Worm (Caenorhabditis elegans) whole organism, L1 larva: Measurements from ENCODE around the gene orai-1.

ENCODE experiments used
- aly-2 ChIP-seq: fragments of 150-350 bp; optimal IDR thresholded peaks from 2 replicates; lab custom pipeline; 2014; ENCODE audit warnings: missing biosample characterization, missing genetic modification characterization
- ceh-90 ChIP-seq: sonication (generic microtip); optimal IDR thresholded peaks from 2 replicates; lab custom pipeline; 2016; ENCODE audit warnings: missing genetic modification characterization, missing compliant biosample characterization
- efl-1 ChIP-seq, 4 experiments: fragments of 150-350 bp; optimal IDR thresholded peaks in 3 of 4; peaks in 1 of 4; 1 replicate in 1 of 4; 2 replicates in 3 of 4; lab custom pipeline; 2014; ENCODE audit warnings: missing biosample characterization in 2 of 4, missing genetic modification characterization in 2 of 4, missing genetic modification reagents in 2 of 4
- elt-2 ChIP-seq: sonication (generic microtip); optimal IDR thresholded peaks from 2 replicates; lab custom pipeline; 2016; ENCODE audit warnings: missing genetic modification characterization, mild to moderate bottlenecking, inconsistent platforms, missing compliant biosample characterization, missing genetic modification reagents
- jun-1 ChIP-seq: fragments of 150-350 bp; optimal IDR thresholded peaks from 2 replicates; lab custom pipeline; 2014; ENCODE audit warnings: missing biosample characterization, missing genetic modification reagents, missing genetic modification characterization
- lin-15B ChIP-seq: fragments of 150-350 bp; sonication (generic microtip); optimal IDR thresholded peaks from 3 replicates; lab custom pipeline; 2014; ENCODE audit warnings: missing biosample characterization, missing genetic modification characterization
- lin-39 ChIP-seq: fragments of 150-350 bp; optimal IDR thresholded peaks from 2 replicates; lab custom pipeline; 2014; ENCODE audit warnings: missing biosample characterization, missing genetic modification reagents, missing genetic modification characterization
- nhr-11 ChIP-seq: fragments of 150-350 bp; optimal IDR thresholded peaks from 2 replicates; lab custom pipeline; 2014; ENCODE audit warnings: missing biosample characterization, missing genetic modification characterization
- nhr-28 ChIP-seq: fragments of 150-350 bp; optimal IDR thresholded peaks from 2 replicates; lab custom pipeline; 2014; ENCODE audit warnings: missing biosample characterization, missing genetic modification characterization
- unc-130 ChIP-seq: fragments of 150-350 bp; optimal IDR thresholded peaks from 2 replicates; lab custom pipeline; 2017; ENCODE audit warnings: missing biosample characterization, missing genetic modification characterization, inconsistent platforms
- unc-62 ChIP-seq: fragments of 150-350 bp; optimal IDR thresholded peaks from 2 replicates; lab custom pipeline; 2014; ENCODE audit warnings: missing biosample characterization, missing genetic modification reagents, missing genetic modification characterization
- unc-98 ChIP-seq: fragments of 200-800 bp; sonication (Bioruptor generic); IDR thresholded peaks from 2 replicates; pipeline ENCODE4 v1.3.6; 2022; ENCODE audit warnings: missing genetic modification characterization, missing compliant biosample characterization

ce11 chrIII:631421-631820 lies 15.1 kb upstream of the orai-1 start, which contains the start of gene T19C3.6:
- no peak for TF ChIP-seq elt-2 (tag; lab: Kevin White, UChicago)
- TF ChIP-seq jun-1 (tag; lab: Kevin White, UChicago): no peak
- no peak for TF ChIP-seq unc-98 (GFP tag; lab: Robert Waterston, UW)
- no peak for TF ChIP-seq unc-62 (GFP tag; lab: Kevin White, UChicago)
- TF ChIP-seq aly-2: no peak
- TF ChIP-seq lin-39: no peak
- TF ChIP-seq lin-15B (tag; lab: Kevin White, UChicago): no peak
- no peak for TF ChIP-seq unc-130 (tag; lab: Kevin White, UChicago)
- TF ChIP-seq nhr-28 (tag; lab: Kevin White, UChicago): no peak
- TF ChIP-seq nhr-11 (tag; lab: Kevin White, UChicago): no peak
- no peak for TF ChIP-seq efl-1 (optimal IDR thresholded peaks at IDR 0.05; lab: Kevin White, UChicago)
- no peak for TF ChIP-seq efl-1 (GFP tag; optimal IDR thresholded peaks at IDR 0.05 in 1 of 2; lab: Kevin White, UChicago)
- TF ChIP-seq ceh-90 (tag; lab: Kevin White, UChicago): no peak
